Worm (Caenorhabditis elegans) whole organism, L4 larva: ENCODE results near the gene gmap-1.
A peak's percentile ranks its signal among the peaks of the same experiment; 100 is the strongest.

ENCODE experiments used
- F44E2.7 ChIP-seq: fragments of 200-800 bp; sonication (Bioruptor generic); IDR thresholded peaks from 2 replicates; pipeline ENCODE4 v2.1.2; 2022; ENCODE audit warnings: missing genetic modification characterization, missing compliant biosample characterization
- R02D3.7 ChIP-seq: fragments of 150-350 bp; sonication (generic microtip); optimal IDR thresholded peaks from 3 replicates; lab custom pipeline; 2014; ENCODE audit warnings: missing biosample characterization, missing genetic modification characterization
- ZK337.2 ChIP-seq: fragments of 200-800 bp; sonication (Bioruptor generic); IDR thresholded peaks from 2 replicates; pipeline ENCODE4 v1.3.6; 2022; ENCODE audit warnings: missing genetic modification reagents, missing genetic modification characterization, missing compliant biosample characterization
- ZK546.5 ChIP-seq, 2 experiments: sonication (generic microtip); optimal IDR thresholded peaks; 2 replicates each; lab custom pipeline; 2017; ENCODE audit warnings: missing biosample characterization in 2 of 2, missing genetic modification characterization in 2 of 2
- aha-1 ChIP-seq: fragments of 150-350 bp; peaks from one replicate; lab custom pipeline; 2014; ENCODE audit warnings: missing biosample characterization, missing genetic modification characterization
- arid-1 ChIP-seq: fragments of 200-800 bp; sonication (Bioruptor generic); conservative IDR thresholded peaks from 2 replicates; pipeline ENCODE4 v1.3.6; 2022; ENCODE audit warnings: missing genetic modification reagents, missing genetic modification characterization, missing compliant biosample characterization
- ceh-62 ChIP-seq: sonication (generic microtip); optimal IDR thresholded peaks from 2 replicates; lab custom pipeline; 2017; ENCODE audit warnings: missing biosample characterization, missing genetic modification characterization
- ceh-82 ChIP-seq: sonication (generic microtip); optimal IDR thresholded peaks from 2 replicates; lab custom pipeline; 2017; ENCODE audit warnings: missing biosample characterization, missing genetic modification characterization
- cey-2 ChIP-seq: sonication (generic microtip); optimal IDR thresholded peaks from 3 replicates; lab custom pipeline; 2017; ENCODE audit warnings: missing genetic modification characterization, mild to moderate bottlenecking, missing compliant biosample characterization, antibody characterized with exemption, borderline replicate concordance; ENCODE audit not compliant: insufficient read depth
- ctbp-1 ChIP-seq: fragments of 200-800 bp; sonication (Bioruptor generic); IDR thresholded peaks from 2 replicates; pipeline ENCODE4 v1.3.6; 2022; ENCODE audit warnings: missing genetic modification reagents, missing genetic modification characterization, missing compliant biosample characterization
- daf-16 ChIP-seq, 3 experiments: sonication (generic microtip); optimal IDR thresholded peaks; 2 replicates each; lab custom pipeline; 2016 to 2017; ENCODE audit warnings: missing genetic modification characterization in 3 of 3, missing genetic modification reagents in 3 of 3, mild to moderate bottlenecking in 2 of 3, missing compliant biosample characterization in 2 of 3, missing biosample characterization in 1 of 3, moderate library complexity in 1 of 3
- daf-8 ChIP-seq: fragments of 200-800 bp; sonication (Bioruptor generic); IDR thresholded peaks from 2 replicates; pipeline ENCODE4 v1.3.6; 2022; ENCODE audit warnings: missing genetic modification characterization, missing compliant biosample characterization
- dmd-6 ChIP-seq: fragments of 200-800 bp; sonication (Bioruptor generic); IDR thresholded peaks from 2 replicates; pipeline ENCODE4 v1.3.6; 2022; ENCODE audit warnings: missing genetic modification reagents, missing genetic modification characterization, missing compliant biosample characterization
- dmd-9 ChIP-seq: fragments of 200-800 bp; sonication (Bioruptor generic); IDR thresholded peaks from 2 replicates; pipeline ENCODE4 v1.3.6; 2022; ENCODE audit warnings: missing genetic modification reagents, missing genetic modification characterization, missing compliant biosample characterization
- dpl-1 ChIP-seq: fragments of 150-350 bp; optimal IDR thresholded peaks from 2 replicates; lab custom pipeline; 2014; ENCODE audit warnings: missing biosample characterization, missing genetic modification reagents, missing genetic modification characterization
- egl-43 ChIP-seq: fragments of 200-800 bp; sonication (Bioruptor generic); IDR thresholded peaks from 2 replicates; pipeline ENCODE4 v1.3.6; 2022; ENCODE audit warnings: missing genetic modification reagents, missing genetic modification characterization, missing compliant biosample characterization
- fkh-10 ChIP-seq: fragments of 150-350 bp; optimal IDR thresholded peaks from 2 replicates; lab custom pipeline; 2014; ENCODE audit warnings: missing biosample characterization, missing genetic modification reagents, missing genetic modification characterization
- gei-8 ChIP-seq: fragments of 200-800 bp; sonication (Bioruptor generic); optimal IDR thresholded peaks from 2 replicates; lab custom pipeline; 2018; ENCODE audit warnings: mild to moderate bottlenecking, missing genetic modification characterization, missing compliant biosample characterization
- hlh-30 ChIP-seq: sonication (generic microtip); optimal IDR thresholded peaks from 2 replicates; lab custom pipeline; 2017; ENCODE audit warnings: antibody characterized with exemption, mild to moderate bottlenecking, missing genetic modification characterization, missing compliant biosample characterization; ENCODE audit not compliant: insufficient read depth
- hmg-1.1 ChIP-seq: fragments of 200-800 bp; sonication (Bioruptor generic); IDR thresholded peaks from 2 replicates; pipeline ENCODE4 v1.3.6; 2022; ENCODE audit warnings: missing genetic modification reagents, missing genetic modification characterization, missing compliant biosample characterization
- lin-15B ChIP-seq: fragments of 150-350 bp; sonication (generic microtip); optimal IDR thresholded peaks from 3 replicates; lab custom pipeline; 2014; ENCODE audit warnings: missing biosample characterization, missing genetic modification characterization
- lin-39 ChIP-seq: fragments of 150-350 bp; optimal IDR thresholded peaks from 2 replicates; lab custom pipeline; 2014; ENCODE audit warnings: missing biosample characterization, missing genetic modification reagents, missing genetic modification characterization
- lir-3 ChIP-seq: sonication (generic microtip); optimal IDR thresholded peaks from 2 replicates; lab custom pipeline; 2016; ENCODE audit warnings: mild to moderate bottlenecking, missing genetic modification characterization, missing compliant biosample characterization
- mdl-1 ChIP-seq, 2 experiments: fragments of 150-350 bp in 1 of 2; sonication (generic microtip) in 1 of 2; optimal IDR thresholded peaks; 2 replicates each; lab custom pipeline; 2014 to 2017; ENCODE audit warnings: missing biosample characterization in 2 of 2, missing genetic modification characterization in 2 of 2
- mdt-29 ChIP-seq: fragments of 200-800 bp; sonication (Bioruptor generic); IDR thresholded peaks from 2 replicates; pipeline ENCODE4 v1.3.6; 2022; ENCODE audit warnings: missing genetic modification reagents, missing genetic modification characterization, missing compliant biosample characterization
- mep-1 ChIP-seq: fragments of 150-350 bp; sonication (generic microtip); optimal IDR thresholded peaks from 3 replicates; lab custom pipeline; 2014; ENCODE audit warnings: missing biosample characterization, missing genetic modification characterization
- mes-2 ChIP-seq: sonication (generic microtip); optimal IDR thresholded peaks from 2 replicates; lab custom pipeline; 2016; ENCODE audit warnings: missing genotype, mild to moderate bottlenecking, missing genetic modification characterization, missing compliant biosample characterization; ENCODE audit not compliant: poor library complexity, severe bottlenecking
- mxl-3 ChIP-seq: fragments of 200-800 bp; sonication (Bioruptor generic); optimal IDR thresholded peaks from 2 replicates; lab custom pipeline; 2018; ENCODE audit warnings: mild to moderate bottlenecking, missing genetic modification characterization, missing compliant biosample characterization
- nhr-102 ChIP-seq: sonication (generic microtip); optimal IDR thresholded peaks from 2 replicates; lab custom pipeline; 2016; ENCODE audit warnings: mild to moderate bottlenecking, missing genetic modification characterization, moderate library complexity, missing compliant biosample characterization
- nhr-111 ChIP-seq: fragments of 200-800 bp; sonication (Bioruptor generic); optimal IDR thresholded peaks from 2 replicates; lab custom pipeline; 2018; ENCODE audit warnings: mild to moderate bottlenecking, missing genetic modification characterization, missing compliant biosample characterization
- nhr-237 ChIP-seq: sonication (generic microtip); optimal IDR thresholded peaks from 2 replicates; lab custom pipeline; 2017; ENCODE audit warnings: missing biosample characterization, missing genetic modification characterization
- nhr-28 ChIP-seq: fragments of 150-350 bp; optimal IDR thresholded peaks from 2 replicates; lab custom pipeline; 2014; ENCODE audit warnings: missing biosample characterization, missing genetic modification characterization
- nhr-76 ChIP-seq: fragments of 150-350 bp; optimal IDR thresholded peaks from 2 replicates; lab custom pipeline; 2014; ENCODE audit warnings: missing biosample characterization, missing genetic modification characterization
- nhr-77 ChIP-seq: fragments of 150-350 bp; optimal IDR thresholded peaks from 2 replicates; lab custom pipeline; 2014; ENCODE audit warnings: missing biosample characterization, missing genetic modification characterization
- php-3 ChIP-seq: fragments of 200-800 bp; sonication (Bioruptor generic); IDR thresholded peaks from 2 replicates; pipeline ENCODE4 v1.3.6; 2022; ENCODE audit warnings: missing genetic modification reagents, missing genetic modification characterization, missing compliant biosample characterization
- pqm-1 ChIP-seq: sonication (generic microtip); optimal IDR thresholded peaks from 2 replicates; lab custom pipeline; 2017; ENCODE audit warnings: missing biosample characterization, missing genetic modification characterization
- saeg-2 ChIP-seq: fragments of 200-800 bp; sonication (Bioruptor generic); IDR thresholded peaks from 2 replicates; pipeline ENCODE4 v1.3.6; 2022; ENCODE audit warnings: missing genetic modification reagents, missing genetic modification characterization, missing compliant biosample characterization
- spr-1 ChIP-seq: sonication (generic microtip); optimal IDR thresholded peaks from 2 replicates; lab custom pipeline; 2016; ENCODE audit warnings: mild to moderate bottlenecking, missing genetic modification characterization, missing compliant biosample characterization
- tag-97 ChIP-seq: fragments of 200-800 bp; sonication (Bioruptor generic); IDR thresholded peaks from 2 replicates; pipeline ENCODE4 v1.3.6; 2022; ENCODE audit warnings: missing genetic modification characterization, missing compliant biosample characterization
- tra-1 ChIP-seq: fragments of 200-800 bp; sonication (Bioruptor generic); IDR thresholded peaks from 2 replicates; pipeline ENCODE4 v1.3.6; 2022; ENCODE audit warnings: missing genetic modification reagents, missing genetic modification characterization, missing compliant biosample characterization
- unc-130 ChIP-seq: sonication (generic microtip); optimal IDR thresholded peaks from 2 replicates; lab custom pipeline; 2016; ENCODE audit warnings: missing genetic modification reagents, missing genetic modification characterization, missing compliant biosample characterization
- unc-62 ChIP-seq, 3 experiments: fragments of 150-350 bp in 1 of 3; sonication (generic microtip); optimal IDR thresholded peaks in 2 of 3; peaks in 1 of 3; 1 replicate in 1 of 3; 2 replicates in 2 of 3; lab custom pipeline; 2014 to 2017; ENCODE audit warnings: missing biosample characterization in 3 of 3, missing genetic modification characterization in 3 of 3, missing genetic modification reagents in 3 of 3, missing genotype in 1 of 3
- zag-1 ChIP-seq: fragments of 150-350 bp; optimal IDR thresholded peaks from 2 replicates; lab custom pipeline; 2014; ENCODE audit warnings: missing biosample characterization, missing genetic modification characterization
- zfp-2 ChIP-seq: sonication (generic microtip); optimal IDR thresholded peaks from 2 replicates; lab custom pipeline; 2016; ENCODE audit warnings: mild to moderate bottlenecking, missing genetic modification characterization, missing compliant biosample characterization
- zip-11 ChIP-seq: fragments of 200-800 bp; sonication (Bioruptor generic); IDR thresholded peaks from 2 replicates; pipeline ENCODE4 v1.3.6; 2022; ENCODE audit warnings: missing genetic modification characterization, missing compliant biosample characterization
- ztf-11 ChIP-seq: fragments of 150-350 bp; optimal IDR thresholded peaks from 2 replicates; lab custom pipeline; 2014; ENCODE audit warnings: missing biosample characterization, missing genetic modification characterization

Gene gmap-1

ce11 chrX:12909910-12910309 lies 24.9 kb downstream of the gmap-1 start:
- TF ChIP-seq hmg-1.1 (GFP tag; lab: Robert Waterston, UW): no peak
- TF ChIP-seq dmd-6 (GFP tag; lab: Robert Waterston, UW): 0 out of 2 replicates have a peak, but pooled peaks have one; percentile 7
- TF ChIP-seq ctbp-1 (GFP tag; lab: Robert Waterston, UW): no peak
- TF ChIP-seq R02D3.7 (tag; lab: Kevin White, UChicago): no peak
- TF ChIP-seq F44E2.7 (GFP tag; lab: Robert Waterston, UW): no peak
- TF ChIP-seq saeg-2 (GFP tag; lab: Robert Waterston, UW): no peak
- TF ChIP-seq egl-43: 0 out of 2 replicates have a peak, but pooled peaks have one; percentile 21
- TF ChIP-seq daf-16 (GFP tag; optimal IDR thresholded peaks at IDR 0.05; lab: Kevin White, UChicago): peak in 1 of 2 experiments; percentile 42
- no peak for TF ChIP-seq daf-16 (tag; optimal IDR thresholded peaks at IDR 0.05; lab: Kevin White, UChicago)
- no peak for TF ChIP-seq nhr-111 (GFP tag; lab: Kevin White, UChicago)
- TF ChIP-seq unc-130 (GFP tag; lab: Kevin White, UChicago): no peak
- TF ChIP-seq nhr-237 (tag; lab: Kevin White, UChicago): no peak
- no peak for TF ChIP-seq zfp-2 (tag; lab: Kevin White, UChicago)

- TF ChIP-seq zip-11 (GFP tag; lab: Robert Waterston, UW) (no peak), aha-1 (tag; lab: Kevin White, UChicago) (peak; percentile 66)
These were observed 26.1 kb downstream of the gmap-1 start for ce11 chrX:12908715-12909114.

ce11 chrX:12907502-12907901 lies 27.3 kb downstream of the gmap-1 start, which contains the start of gene pqn-18:
pqn-18 (plus strand) TSS chrX:12907832.
- TF ChIP-seq fkh-10 (GFP tag; lab: Kevin White, UChicago) (no peak), zag-1 (no peak), gei-8 (GFP tag; lab: Kevin White, UChicago) (no peak), cey-2 (tag; lab: Kevin White, UChicago) (no peak), lir-3 (tag; lab: Kevin White, UChicago) (no peak), daf-8 (GFP tag; lab: Robert Waterston, UW) (no peak), spr-1 (no peak), lin-15B (tag; lab: Kevin White, UChicago) (no peak), mdt-29 (GFP tag; lab: Robert Waterston, UW) (no peak), ceh-62 (tag; lab: Kevin White, UChicago) (no peak), unc-62 (GFP tag; optimal IDR thresholded peaks at IDR 0.05 in 1 of 2; lab: Kevin White, UChicago) (peak in 1 of 2 experiments; percentile 66), unc-62 (tag; optimal IDR thresholded peaks at IDR 0.05; lab: Kevin White, UChicago) (no peak), egl-43 (no peak), saeg-2 (GFP tag; lab: Robert Waterston, UW) (no peak), arid-1 (GFP tag; lab: Robert Waterston, UW) (no peak), nhr-77 (tag; lab: Kevin White, UChicago) (no peak), nhr-102 (tag; lab: Kevin White, UChicago) (no peak), mep-1 (tag; lab: Kevin White, UChicago) (peak; percentile 24), lin-39 (no peak), ceh-82 (tag; lab: Kevin White, UChicago) (no peak), tag-97 (no peak), ZK546.5 (tag; optimal IDR thresholded peaks at IDR 0.05; lab: Kevin White, UChicago) (no peak), mes-2 (tag; lab: Kevin White, UChicago) (no peak), mdl-1 (tag; optimal IDR thresholded peaks at IDR 0.05; lab: Kevin White, UChicago) (peak in 1 of 2 experiments; percentile 13), php-3 (no peak), zip-11 (GFP tag; lab: Robert Waterston, UW) (no peak), ztf-11 (tag; lab: Kevin White, UChicago) (no peak), tra-1 (GFP tag; lab: Robert Waterston, UW) (no peak), dpl-1 (GFP tag; lab: Kevin White, UChicago) (no peak), pqm-1 (no peak), hlh-30 (tag; lab: Kevin White, UChicago) (peak; percentile 34), ZK337.2 (GFP tag; lab: Robert Waterston, UW) (no peak), mxl-3 (no peak), nhr-76 (tag; lab: Kevin White, UChicago) (no peak), dmd-9 (GFP tag; lab: Robert Waterston, UW) (no peak), nhr-28 (tag; lab: Kevin White, UChicago) (peak; percentile 72), daf-16 (GFP tag; optimal IDR thresholded peaks at IDR 0.05; lab: Kevin White, UChicago) (no peak), daf-16 (tag; optimal IDR thresholded peaks at IDR 0.05; lab: Kevin White, UChicago) (no peak)
